Worm (Caenorhabditis elegans) whole organism, young adult: ENCODE results near the gene C25F9.12.

Experiments used
- C17E4.6 ChIP-seq: fragments of 200-800 bp; sonication (Bioruptor generic); IDR thresholded peaks from 2 replicates; pipeline ENCODE4 v1.3.6; 2022; ENCODE audit warnings: missing genetic modification reagents, missing genetic modification characterization, missing compliant biosample characterization
- F33H1.4 ChIP-seq: fragments of 200-800 bp; sonication (Bioruptor generic); IDR thresholded peaks from 2 replicates; pipeline ENCODE4 v1.3.6; 2022; ENCODE audit warnings: missing genetic modification reagents, missing genetic modification characterization, missing compliant biosample characterization
- Y53G8AR.9 ChIP-seq: fragments of 200-800 bp; sonication (Bioruptor generic); conservative IDR thresholded peaks from 2 replicates; pipeline ENCODE4 v1.3.6; 2022; ENCODE audit warnings: missing genetic modification reagents, missing genetic modification characterization, missing compliant biosample characterization
- cebp-2 ChIP-seq: fragments of 200-800 bp; sonication (Bioruptor generic); IDR thresholded peaks from 2 replicates; pipeline ENCODE4 v1.3.6; 2022; ENCODE audit warnings: missing genetic modification characterization, missing compliant biosample characterization
- ceh-79 ChIP-seq: sonication (generic microtip); optimal IDR thresholded peaks from 2 replicates; lab custom pipeline; 2017; ENCODE audit warnings: mild to moderate bottlenecking, missing genetic modification characterization, missing compliant biosample characterization
- chd-7 ChIP-seq: sonication (generic microtip); optimal IDR thresholded peaks from 2 replicates; lab custom pipeline; 2016; ENCODE audit warnings: mild to moderate bottlenecking, missing genetic modification characterization, moderate library complexity, missing compliant biosample characterization
- ekl-4 ChIP-seq: fragments of 200-800 bp; sonication (Bioruptor generic); IDR thresholded peaks from 2 replicates; pipeline ENCODE4 v1.3.6; 2022; ENCODE audit warnings: missing genetic modification reagents, missing genetic modification characterization, missing compliant biosample characterization
- gei-17 ChIP-seq: fragments of 200-800 bp; sonication (Bioruptor generic); optimal IDR thresholded peaks from 2 replicates; lab custom pipeline; 2018; ENCODE audit warnings: mild to moderate bottlenecking, missing genetic modification characterization, missing compliant biosample characterization
- lin-54 ChIP-seq: fragments of 200-800 bp; sonication (Bioruptor generic); optimal IDR thresholded peaks from 2 replicates; lab custom pipeline; 2018; ENCODE audit warnings: mild to moderate bottlenecking, missing genetic modification characterization, missing compliant biosample characterization
- madf-8 ChIP-seq: fragments of 200-800 bp; sonication (Bioruptor generic); conservative IDR thresholded peaks from 2 replicates; pipeline ENCODE4 v1.3.6; 2022; ENCODE audit warnings: missing genetic modification reagents, missing genetic modification characterization, missing compliant biosample characterization
- nhr-90 ChIP-seq: sonication (generic microtip); optimal IDR thresholded peaks from 2 replicates; lab custom pipeline; 2016; ENCODE audit warnings: missing genotype, mild to moderate bottlenecking, missing genetic modification characterization, missing compliant biosample characterization
- pha-4 ChIP-seq: fragments of 150-350 bp; sonication (generic microtip); optimal IDR thresholded peaks from 2 replicates; lab custom pipeline; 2014; ENCODE audit warnings: missing biosample characterization, missing genetic modification reagents, missing genetic modification characterization
- unc-62 ChIP-seq: fragments of 150-350 bp; optimal IDR thresholded peaks from 2 replicates; lab custom pipeline; 2014; ENCODE audit warnings: missing biosample characterization, missing genetic modification reagents, missing genetic modification characterization

- TF ChIP-seq gei-17 (GFP tag; lab: Kevin White, UChicago) (no peak), C17E4.6 (GFP tag; lab: Robert Waterston, UW) (no peak), unc-62 (GFP tag; lab: Kevin White, UChicago) (no peak), lin-54 (GFP tag; lab: Kevin White, UChicago) (no peak), F33H1.4 (GFP tag; lab: Robert Waterston, UW) (no peak), chd-7 (tag; lab: Kevin White, UChicago) (no peak), pha-4 (no peak), nhr-90 (tag; lab: Kevin White, UChicago) (no peak), Y53G8AR.9 (GFP tag; lab: Robert Waterston, UW) (no peak), madf-8 (no peak), ceh-79 (tag; lab: Kevin White, UChicago) (no peak), cebp-2 (GFP tag; lab: Robert Waterston, UW) (no peak), ekl-4 (no peak)
These were observed 11.5 kb downstream of the C25F9.12 start for ce11 chrV:19391242-19391641.
